Worm (Caenorhabditis elegans) whole organism, young adult: ENCODE measurements around the gene F56C3.1.

Source experiments
- B0261.1 ChIP-seq: sonication (generic microtip); optimal IDR thresholded peaks from 2 replicates; lab custom pipeline; 2016; ENCODE audit warnings: mild to moderate bottlenecking, missing genetic modification characterization, moderate library complexity, missing compliant biosample characterization
- C17E4.6 ChIP-seq: fragments of 200-800 bp; sonication (Bioruptor generic); IDR thresholded peaks from 2 replicates; pipeline ENCODE4 v1.3.6; 2022; ENCODE audit warnings: missing genetic modification reagents, missing genetic modification characterization, missing compliant biosample characterization
- D2030.7 ChIP-seq: fragments of 200-800 bp; sonication (Bioruptor generic); IDR thresholded peaks from 2 replicates; pipeline ENCODE4 v1.3.6; 2022; ENCODE audit warnings: missing genetic modification reagents, missing genetic modification characterization, missing compliant biosample characterization
- F23B12.7 ChIP-seq: sonication (generic microtip); optimal IDR thresholded peaks from 2 replicates; lab custom pipeline; 2017; ENCODE audit warnings: missing genetic modification characterization, mild to moderate bottlenecking, missing compliant biosample characterization, antibody characterized with exemption, moderate library complexity; ENCODE audit not compliant: insufficient read depth
- F55B11.4 ChIP-seq: sonication (generic microtip); optimal IDR thresholded peaks from 2 replicates; lab custom pipeline; 2016; ENCODE audit warnings: missing compliant biosample characterization, missing genetic modification characterization, borderline replicate concordance; ENCODE audit not compliant: insufficient read depth
- F57A8.1 ChIP-seq: fragments of 200-800 bp; sonication (Bioruptor generic); optimal IDR thresholded peaks from 2 replicates; lab custom pipeline; 2018; ENCODE audit warnings: mild to moderate bottlenecking, missing genetic modification characterization, moderate library complexity, missing compliant biosample characterization
- K12H6.12 ChIP-seq: fragments of 200-800 bp; sonication (Bioruptor generic); optimal IDR thresholded peaks from 2 replicates; lab custom pipeline; 2018; ENCODE audit warnings: mild to moderate bottlenecking, missing genetic modification characterization, missing compliant biosample characterization
- T07F8.4 ChIP-seq: sonication (generic microtip); optimal IDR thresholded peaks from 2 replicates; lab custom pipeline; 2016; ENCODE audit warnings: mild to moderate bottlenecking, missing genetic modification characterization, moderate library complexity, missing compliant biosample characterization
- Y53G8AR.9 ChIP-seq: fragments of 200-800 bp; sonication (Bioruptor generic); conservative IDR thresholded peaks from 2 replicates; pipeline ENCODE4 v1.3.6; 2022; ENCODE audit warnings: missing genetic modification reagents, missing genetic modification characterization, missing compliant biosample characterization
- Y67H2A.10 ChIP-seq: fragments of 200-800 bp; sonication (Bioruptor generic); conservative IDR thresholded peaks from 2 replicates; pipeline ENCODE4 v1.3.6; 2022; ENCODE audit warnings: missing genetic modification reagents, missing genetic modification characterization, missing compliant biosample characterization
- ZK185.1 ChIP-seq: sonication (generic microtip); optimal IDR thresholded peaks from 2 replicates; lab custom pipeline; 2016; ENCODE audit warnings: mild to moderate bottlenecking, missing genetic modification characterization, missing compliant biosample characterization; ENCODE audit not compliant: poor library complexity, severe bottlenecking
- ama-1 ChIP-seq, 3 experiments: fragments of 150-350 bp in 1 of 3; sonication (generic microtip) in 2 of 3; optimal IDR thresholded peaks; 2 replicates each; lab custom pipeline; 2014 to 2018; ENCODE audit warnings: missing biosample characterization in 2 of 3, missing genetic modification characterization in 2 of 3, missing genetic modification reagents in 2 of 3
- athp-1 ChIP-seq: sonication (generic microtip); optimal IDR thresholded peaks from 2 replicates; lab custom pipeline; 2017; ENCODE audit warnings: mild to moderate bottlenecking, missing genetic modification characterization, missing compliant biosample characterization
- attf-5 ChIP-seq: fragments of 200-800 bp; sonication (Bioruptor generic); optimal IDR thresholded peaks from 2 replicates; lab custom pipeline; 2018; ENCODE audit warnings: mild to moderate bottlenecking, missing genetic modification characterization, missing compliant biosample characterization
- cebp-1 ChIP-seq, 2 experiments: fragments of 200-800 bp in 1 of 2; sonication (Bioruptor generic) in 1 of 2; sonication (generic microtip) in 1 of 2; IDR thresholded peaks in 1 of 2; optimal IDR thresholded peaks in 1 of 2; 2 replicates each; pipeline versions ENCODE4 v1.3.6 to Lab custom; 2017 to 2022; ENCODE audit warnings: missing compliant biosample characterization in 2 of 2, missing genetic modification characterization in 2 of 2, mild to moderate bottlenecking in 1 of 2, missing genetic modification reagents in 1 of 2, moderate library complexity in 1 of 2
- ceh-58 ChIP-seq: fragments of 200-800 bp; sonication (Bioruptor generic); IDR thresholded peaks from 2 replicates; pipeline ENCODE4 v1.3.6; 2022; ENCODE audit warnings: missing genetic modification characterization, missing compliant biosample characterization
- ceh-79 ChIP-seq: sonication (generic microtip); optimal IDR thresholded peaks from 2 replicates; lab custom pipeline; 2017; ENCODE audit warnings: mild to moderate bottlenecking, missing genetic modification characterization, missing compliant biosample characterization
- dox-1 ChIP-seq: fragments of 200-800 bp; sonication (Bioruptor generic); IDR thresholded peaks from 2 replicates; pipeline ENCODE4 v1.3.6; 2022; ENCODE audit warnings: missing genetic modification reagents, missing genetic modification characterization, missing compliant biosample characterization
- dpl-1 ChIP-seq: fragments of 150-350 bp; optimal IDR thresholded peaks from 2 replicates; lab custom pipeline; 2014; ENCODE audit warnings: missing biosample characterization, missing genetic modification reagents, missing genetic modification characterization
- efl-1 ChIP-seq: fragments of 150-350 bp; optimal IDR thresholded peaks from 2 replicates; lab custom pipeline; 2014; ENCODE audit warnings: missing biosample characterization, missing genetic modification reagents, missing genetic modification characterization
- egrh-3 ChIP-seq: fragments of 200-800 bp; sonication (Bioruptor generic); IDR thresholded peaks from 2 replicates; pipeline ENCODE4 v1.3.6; 2022; ENCODE audit warnings: missing genetic modification reagents, missing genetic modification characterization, missing compliant biosample characterization
- gei-17 ChIP-seq: fragments of 200-800 bp; sonication (Bioruptor generic); optimal IDR thresholded peaks from 2 replicates; lab custom pipeline; 2018; ENCODE audit warnings: mild to moderate bottlenecking, missing genetic modification characterization, missing compliant biosample characterization
- hmg-1.2 ChIP-seq: fragments of 200-800 bp; sonication (Bioruptor generic); IDR thresholded peaks from 2 replicates; pipeline ENCODE4 v1.3.6; 2022; ENCODE audit warnings: missing genetic modification reagents, missing genetic modification characterization, missing compliant biosample characterization
- hrde-1 ChIP-seq: sonication (generic microtip); optimal IDR thresholded peaks from 2 replicates; lab custom pipeline; 2016; ENCODE audit warnings: missing genetic modification characterization, mild to moderate bottlenecking, missing compliant biosample characterization, moderate library complexity, missing genotype, missing genetic modification reagents, borderline replicate concordance
- let-526 ChIP-seq: fragments of 200-800 bp; sonication (Bioruptor generic); IDR thresholded peaks from 2 replicates; pipeline ENCODE4 v1.3.6; 2022; ENCODE audit warnings: missing genetic modification reagents, missing genetic modification characterization, missing compliant biosample characterization
- lin-26 ChIP-seq: fragments of 200-800 bp; sonication (Bioruptor generic); IDR thresholded peaks from 2 replicates; pipeline ENCODE4 v1.3.6; 2022; ENCODE audit warnings: missing genetic modification reagents, missing genetic modification characterization, missing compliant biosample characterization
- lin-40 ChIP-seq: sonication (generic microtip); optimal IDR thresholded peaks from 2 replicates; lab custom pipeline; 2016; ENCODE audit warnings: missing genetic modification characterization, mild to moderate bottlenecking, missing compliant biosample characterization, missing genotype, missing genetic modification reagents
- lsy-27 ChIP-seq: sonication (generic microtip); optimal IDR thresholded peaks from 2 replicates; lab custom pipeline; 2017; ENCODE audit warnings: missing genetic modification characterization, mild to moderate bottlenecking, missing compliant biosample characterization, antibody characterized with exemption, missing genotype, borderline replicate concordance; ENCODE audit not compliant: insufficient read depth
- madf-3 ChIP-seq: fragments of 200-800 bp; sonication (Bioruptor generic); IDR thresholded peaks from 2 replicates; pipeline ENCODE4 v1.3.6; 2022; ENCODE audit warnings: missing genetic modification reagents, missing genetic modification characterization, missing compliant biosample characterization
- mxl-1 ChIP-seq: sonication (generic microtip); optimal IDR thresholded peaks from 2 replicates; lab custom pipeline; 2016; ENCODE audit warnings: missing genetic modification characterization, missing compliant biosample characterization
- nhr-80 ChIP-seq: sonication (generic microtip); optimal IDR thresholded peaks from 2 replicates; lab custom pipeline; 2016; ENCODE audit warnings: missing genetic modification characterization, missing compliant biosample characterization
- nhr-90 ChIP-seq: sonication (generic microtip); optimal IDR thresholded peaks from 2 replicates; lab custom pipeline; 2016; ENCODE audit warnings: missing genotype, mild to moderate bottlenecking, missing genetic modification characterization, missing compliant biosample characterization
- sdz-38 ChIP-seq: sonication (generic microtip); optimal IDR thresholded peaks from 2 replicates; lab custom pipeline; 2016; ENCODE audit warnings: missing genotype, missing genetic modification characterization, missing compliant biosample characterization
- snpc-1.1 ChIP-seq: sonication (generic microtip); optimal IDR thresholded peaks from 2 replicates; lab custom pipeline; 2017; ENCODE audit warnings: missing genetic modification characterization, mild to moderate bottlenecking, missing compliant biosample characterization, antibody characterized with exemption, moderate library complexity, missing genotype, missing genetic modification reagents; ENCODE audit not compliant: insufficient read depth
- snpc-3.4 ChIP-seq: sonication (generic microtip); optimal IDR thresholded peaks from 2 replicates; lab custom pipeline; 2017; ENCODE audit warnings: missing genetic modification characterization, mild to moderate bottlenecking, missing compliant biosample characterization, antibody characterized with exemption, moderate library complexity, missing genotype, missing genetic modification reagents
- snpc-4 ChIP-seq, 5 experiments: fragments of 150-350 bp in 1 of 5; sonication (generic microtip) in 4 of 5; optimal IDR thresholded peaks; 2 replicates each; lab custom pipeline; 2014 to 2018; ENCODE audit warnings: missing genetic modification characterization in 5 of 5, missing biosample characterization in 3 of 5, antibody characterized with exemption in 2 of 5, mild to moderate bottlenecking in 2 of 5, missing compliant biosample characterization in 2 of 5, missing genotype in 2 of 5, moderate library complexity in 2 of 5, missing genetic modification reagents in 1 of 5
- sptf-2 ChIP-seq: fragments of 200-800 bp; sonication (Bioruptor generic); optimal IDR thresholded peaks from 2 replicates; lab custom pipeline; 2018; ENCODE audit warnings: mild to moderate bottlenecking, missing genetic modification characterization, missing compliant biosample characterization
- tbp1 ChIP-seq: fragments of 200-800 bp; sonication (Bioruptor generic); optimal IDR thresholded peaks from 2 replicates; lab custom pipeline; 2018; ENCODE audit warnings: mild to moderate bottlenecking, missing genetic modification characterization, missing compliant biosample characterization
- unc-130 ChIP-seq: sonication (generic microtip); optimal IDR thresholded peaks from 2 replicates; lab custom pipeline; 2016; ENCODE audit warnings: missing genetic modification reagents, missing genetic modification characterization, missing compliant biosample characterization
- unc-62 ChIP-seq: fragments of 150-350 bp; optimal IDR thresholded peaks from 2 replicates; lab custom pipeline; 2014; ENCODE audit warnings: missing biosample characterization, missing genetic modification reagents, missing genetic modification characterization
- zfh-2 ChIP-seq: fragments of 200-800 bp; sonication (Bioruptor generic); conservative IDR thresholded peaks from 2 replicates; pipeline ENCODE4 v1.3.6; 2022; ENCODE audit warnings: missing genetic modification reagents, missing genetic modification characterization, missing compliant biosample characterization
- ztf-18 ChIP-seq: sonication (generic microtip); optimal IDR thresholded peaks from 2 replicates; lab custom pipeline; 2016; ENCODE audit warnings: missing genotype, mild to moderate bottlenecking, missing genetic modification characterization, missing compliant biosample characterization

The F56C3.1 gene

DNA sequence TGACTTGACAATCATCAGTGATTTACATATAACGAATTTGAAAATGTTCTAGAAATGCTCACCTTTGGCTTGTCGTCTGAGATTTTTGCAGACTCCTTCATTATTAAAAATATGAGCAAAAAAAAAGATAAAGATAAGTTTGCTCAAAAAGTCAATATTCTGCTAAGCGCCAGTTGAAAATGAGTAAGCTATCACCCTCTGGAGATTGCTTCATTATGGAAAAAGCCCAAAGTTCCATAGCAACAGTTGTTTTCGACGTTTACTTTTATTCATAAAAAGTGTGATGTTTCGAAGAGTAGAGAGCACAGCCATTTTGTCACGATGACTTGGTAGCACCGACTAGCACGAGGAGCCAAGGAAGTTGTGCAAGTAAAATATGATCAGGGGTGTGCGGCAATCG lies 28.8 kb upstream of the F56C3.1 start, which contains the start of gene F56C3.3 (continued):
- TF ChIP-seq snpc-4 (GFP tag; optimal IDR thresholded peaks at IDR 0.05; lab: Kevin White, UChicago) (no peak), snpc-4 (tag; optimal IDR thresholded peaks at IDR 0.05; lab: Kevin White, UChicago) (no peak), cebp-1 (GFP tag; IDR thresholded peaks at IDR 0.05; lab: Robert Waterston, UW) (no peak), cebp-1 (tag; optimal IDR thresholded peaks at IDR 0.05; lab: Kevin White, UChicago) (no peak), C17E4.6 (no peak), hrde-1 (no peak), egrh-3 (no peak)

DNA sequence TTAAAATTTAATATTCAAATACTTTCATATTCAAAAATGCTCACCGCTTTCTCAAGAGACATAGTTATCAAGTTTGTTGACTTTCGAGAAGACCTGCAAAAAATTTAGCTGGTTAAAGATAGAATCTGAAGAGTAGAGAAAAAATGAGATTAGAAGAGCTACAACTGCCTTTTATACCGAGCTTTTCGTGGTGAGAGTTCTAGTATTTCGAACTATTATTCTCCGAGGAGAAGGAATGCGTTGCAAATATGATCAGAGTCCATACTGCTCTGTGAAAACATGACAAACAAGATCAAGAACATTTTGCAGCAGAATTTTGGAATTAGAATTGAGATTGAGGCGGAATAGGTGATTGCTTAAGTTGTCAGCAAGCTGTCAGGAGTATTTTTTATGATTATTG lies 26.5 kb upstream of the F56C3.1 start, which contains the start of gene F56C3.4:
Gene F56C3.4, minus strand, starts transcription at position 101 of the 400 bp plus-strand sequence.
- TF ChIP-seq let-526 (GFP tag; lab: Robert Waterston, UW) (no peak), K12H6.12 (no peak), lin-40 (no peak), tbp1 (GFP tag; lab: Kevin White, UChicago) (no peak), Y67H2A.10 (GFP tag; lab: Robert Waterston, UW) (no peak), snpc-1.1 (no peak), ZK185.1 (no peak), athp-1 (tag; lab: Kevin White, UChicago) (no peak), attf-5 (GFP tag; lab: Kevin White, UChicago) (no peak), mxl-1 (no peak), madf-3 (GFP tag; lab: Robert Waterston, UW) (no peak), snpc-3.4 (tag; lab: Kevin White, UChicago) (no peak), unc-130 (GFP tag; lab: Kevin White, UChicago) (no peak), F57A8.1 (no peak), dpl-1 (GFP tag; lab: Kevin White, UChicago) (no peak), gei-17 (GFP tag; lab: Kevin White, UChicago) (no peak), nhr-80 (tag; lab: Kevin White, UChicago) (no peak), D2030.7 (GFP tag; lab: Robert Waterston, UW) (no peak), B0261.1 (no peak), F23B12.7 (tag; lab: Kevin White, UChicago) (no peak)

DNA sequence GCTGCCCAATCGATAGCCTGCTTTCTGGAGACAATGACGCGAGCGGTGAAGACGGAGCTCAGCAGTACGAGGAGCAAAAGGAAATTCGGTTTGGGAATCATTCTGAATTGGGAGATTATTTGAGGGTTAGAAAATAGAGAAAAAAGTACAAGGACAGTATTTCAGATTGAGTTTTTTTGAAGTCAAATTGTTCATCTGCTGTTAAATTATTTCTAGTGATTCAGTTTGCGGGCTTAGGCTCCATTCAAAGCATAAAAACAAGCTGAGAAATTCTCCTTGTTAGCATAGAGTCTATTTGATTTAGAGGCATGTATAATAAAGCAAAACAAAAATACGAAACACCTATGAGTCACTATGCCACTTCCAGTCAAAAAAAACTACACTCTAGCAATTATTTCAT lies 19.7 kb upstream of the F56C3.1 start, which contains the start of gene dgn-2:
Gene dgn-2, minus strand, starts transcription at position 101 of the 400 bp plus-strand sequence.
- TF ChIP-seq ceh-58 (no peak), sdz-38 (no peak)

DNA sequence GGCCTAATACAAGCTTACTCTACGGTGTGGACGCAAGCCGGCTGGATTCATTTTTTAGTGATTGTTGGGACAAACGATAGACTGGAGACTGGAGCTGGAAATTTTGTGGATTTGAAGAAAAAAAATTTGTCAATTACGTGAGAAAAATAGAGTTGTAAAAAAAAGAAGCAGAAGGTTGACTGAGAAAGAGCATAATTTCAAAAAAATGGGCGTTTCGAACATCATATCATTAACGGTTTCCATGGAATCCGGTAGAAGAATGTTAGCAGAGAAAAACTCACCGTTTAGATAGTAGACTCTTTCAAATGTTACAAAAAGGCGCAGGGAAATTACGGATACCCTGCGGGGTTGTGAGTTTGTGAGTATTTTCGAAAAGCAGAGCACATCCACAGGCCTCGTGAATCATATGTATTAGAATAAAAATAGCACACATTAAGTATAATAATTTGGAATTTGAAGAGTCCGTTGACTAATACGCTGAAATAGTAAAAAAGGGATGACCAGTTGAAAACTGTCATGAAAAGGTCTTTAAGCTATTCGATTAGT lies 16.3 kb upstream of the F56C3.1 start, which contains the start of gene F56C3.7:
Gene F56C3.7, minus strand, starts transcription at position 51 of the 546 bp plus-strand sequence.
- TF ChIP-seq lin-26 (GFP tag; lab: Robert Waterston, UW) (no peak), F55B11.4 (no peak), zfh-2 (GFP tag; lab: Robert Waterston, UW) (no peak), ztf-18 (no peak), lsy-27 (tag; lab: Kevin White, UChicago) (no peak), sptf-2 (GFP tag; lab: Kevin White, UChicago) (no peak), T07F8.4 (tag; lab: Kevin White, UChicago) (no peak), unc-130 (GFP tag; lab: Kevin White, UChicago) (no peak), efl-1 (GFP tag; lab: Kevin White, UChicago) (no peak), ceh-79 (no peak), hmg-1.2 (peak; percentile 15; the same call in 1 of the 2 replicates), ama-1 (optimal IDR thresholded peaks at IDR 0.05; lab: Kevin White, UChicago) (no peak), ama-1 (GFP tag; optimal IDR thresholded peaks at IDR 0.05; lab: Kevin White, UChicago) (no peak), Y53G8AR.9 (GFP tag; lab: Robert Waterston, UW) (no peak), unc-62 (GFP tag; lab: Kevin White, UChicago) (no peak), dox-1 (0 out of 2 replicates have a peak, but pooled peaks have one; percentile 41), let-526 (GFP tag; lab: Robert Waterston, UW) (no peak), nhr-90 (tag; lab: Kevin White, UChicago) (no peak), gei-17 (GFP tag; lab: Kevin White, UChicago) (peak; percentile 77), mxl-1 (no peak)
